Fruit fly (Drosophila melanogaster): ENCODE measurements around the gene CG10877.

Gene CG10877

dm6 chr3R:20557415-20558105, 6.3 kb downstream of the CG10877 start, which contains the start of the genes DPCoAC and CG5180 (continued):
- TF ChIP-seq CG13894 (tag; optimal IDR thresholded peaks at IDR 0.05), result peak; percentile 76
- peak; percentile 65 for TF ChIP-seq zen (tag; optimal IDR thresholded peaks at IDR 0.05)
- peak; percentile 1 for TF ChIP-seq schlank (tag; optimal IDR thresholded peaks at IDR 0.05)
- no peak for TF ChIP-seq Spps (tag; optimal IDR thresholded peaks at IDR 0.05)
- TF ChIP-seq Dip2 (GFP tag; IDR thresholded peaks at IDR 0.05), result no peak
- TF ChIP-seq CG9817 (tag; optimal IDR thresholded peaks at IDR 0.05), result peak; percentile 56
- peak; percentile 90 for TF ChIP-seq pita (GFP tag; optimal IDR thresholded peaks at IDR 0.05)
- TF ChIP-seq CG17385 (GFP tag; optimal IDR thresholded peaks at IDR 0.05), result peak; percentile 33
- TF ChIP-seq CG17359 (tag; optimal IDR thresholded peaks at IDR 0.05), result peak; percentile 56
- peak; percentile 62 for TF ChIP-seq maf-S (GFP tag; optimal IDR thresholded peaks at IDR 0.05)
- peak; percentile 52 for TF ChIP-seq ERR (GFP tag; optimal IDR thresholded peaks at IDR 0.05)
- TF ChIP-seq bbx (GFP tag; IDR thresholded peaks at IDR 0.05; ENCODE audit: partially characterized antibody), result peak; percentile 76
- TF ChIP-seq CG7963 (GFP tag; IDR thresholded peaks at IDR 0.05; ENCODE audit: partially characterized antibody), result peak; percentile 71; the same call in 2 of the 3 replicates
- TF ChIP-seq ro (GFP tag; IDR thresholded peaks at IDR 0.05), result peak; percentile 43
- peak; percentile 12 for TF ChIP-seq CG12236 (GFP tag; optimal IDR thresholded peaks at IDR 0.05)
- TF ChIP-seq CG1832 (GFP tag; optimal IDR thresholded peaks at IDR 0.05), result no peak
- TF ChIP-seq dm (GFP tag; optimal IDR thresholded peaks at IDR 0.05), result peak; percentile 67
- no peak for TF ChIP-seq kah (GFP tag; optimal IDR thresholded peaks at IDR 0.05)
- peak; percentile 47 for TF ChIP-seq scrt (GFP tag; optimal IDR thresholded peaks at IDR 0.05)
- no peak for TF ChIP-seq Tbp (GFP tag; optimal IDR thresholded peaks at IDR 0.05)
- peak; percentile 25 for TF ChIP-seq Deaf1 (tag; optimal IDR thresholded peaks at IDR 0.05)
- TF ChIP-seq Atf-2 (GFP tag; optimal IDR thresholded peaks at IDR 0.05), result peak; percentile 39
- peak; percentile 59 for TF ChIP-seq CG18262 (tag; optimal IDR thresholded peaks at IDR 0.05)
- TF ChIP-seq CG6175 (GFP tag; IDR thresholded peaks at IDR 0.05), result peak; percentile 72; the same call in 2 of the 3 replicates
- peak; percentile 15 for TF ChIP-seq Hand (GFP tag; optimal IDR thresholded peaks at IDR 0.05)
- TF ChIP-seq ems (GFP tag; optimal IDR thresholded peaks at IDR 0.05), result peak; percentile 33
- TF ChIP-seq unc-4 (GFP tag; IDR thresholded peaks at IDR 0.05; ENCODE audit: partially characterized antibody), result peak; percentile 50
- TF ChIP-seq emc (GFP tag; optimal IDR thresholded peaks at IDR 0.05), result peak; percentile 31
- peak; percentile 68 to 73 for TF ChIP-seq dpn (GFP tag; optimal IDR thresholded peaks at IDR 0.05)
- TF ChIP-seq ac (GFP tag; optimal IDR thresholded peaks at IDR 0.05), result no peak
- TF ChIP-seq zen2 (GFP tag; IDR thresholded peaks at IDR 0.05; ENCODE audit: partially characterized antibody), result 0 out of 3 replicates have a peak, but pooled peaks have one; percentile 5
- no peak for TF ChIP-seq sd (tag; optimal IDR thresholded peaks at IDR 0.05)
- no peak for TF ChIP-seq corto (GFP tag; optimal IDR thresholded peaks at IDR 0.05)
- peak; percentile 52; the same call in 1 of the 3 replicates for TF ChIP-seq Optix (GFP tag; IDR thresholded peaks at IDR 0.05)
- peak; percentile 51 for TF ChIP-seq HHEX (GFP tag; optimal IDR thresholded peaks at IDR 0.05)
- TF ChIP-seq pros (GFP tag; optimal IDR thresholded peaks at IDR 0.05), result no peak
- 0 out of 2 replicates have a peak, but pooled peaks have one; percentile 28 for TF ChIP-seq peb (GFP tag; IDR thresholded peaks at IDR 0.05)
- TF ChIP-seq CG12391 (tag; optimal IDR thresholded peaks at IDR 0.05), result peak; percentile 60
- peak; percentile 35; the same call in 1 of the 3 replicates for TF ChIP-seq croc (GFP tag; conservative IDR thresholded peaks at IDR 0.05)
- peak; percentile 7 for TF ChIP-seq CG15073 (GFP tag; optimal IDR thresholded peaks at IDR 0.05)
- peak; percentile 30 for TF ChIP-seq onecut (GFP tag; IDR thresholded peaks at IDR 0.05)
- peak; percentile 65; the same call in 2 of the 3 replicates for TF ChIP-seq hb (GFP tag; IDR thresholded peaks at IDR 0.05; ENCODE audit: partially characterized antibody)
- TF ChIP-seq Hr39 (optimal IDR thresholded peaks at IDR 0.05), result no peak
- no peak for TF ChIP-seq run (tag; optimal IDR thresholded peaks at IDR 0.05)
- TF ChIP-seq E2f2 (GFP tag; IDR thresholded peaks at IDR 0.05), result peak; percentile 12; the same call in 1 of the 2 replicates
- TF ChIP-seq stwl (tag; optimal IDR thresholded peaks at IDR 0.05), result peak; percentile 47
- TF ChIP-seq CG14860 (GFP tag; IDR thresholded peaks at IDR 0.05; ENCODE audit: partially characterized antibody), result peak; percentile 39; the same call in 1 of the 3 replicates
- peak; percentile 89 for TF ChIP-seq CG11456 (GFP tag; IDR thresholded peaks at IDR 0.05)
